Fruit fly (Drosophila melanogaster) whole organism, embryonic: ENCODE data around the gene Zir.

Experiments used
- CG10321 ChIP-seq: fragments of 200-800 bp; sonication (Bioruptor generic); IDR thresholded peaks from 2 replicates; pipeline ENCODE4 v1.3.6; 2022; ENCODE audit warnings: missing biosample characterization, missing genetic modification characterization
- CG17186 ChIP-seq: fragments of 200-800 bp; sonication (Bioruptor generic); optimal IDR thresholded peaks from 3 replicates; lab custom pipeline; 2017; ENCODE audit warnings: missing biosample characterization, missing genetic modification reagents, missing genetic modification characterization
- CG5180 ChIP-seq: fragments of 200-800 bp; sonication (Bioruptor generic); optimal IDR thresholded peaks from 3 replicates; lab custom pipeline; 2017; ENCODE audit warnings: missing biosample characterization, missing genetic modification characterization, mild to moderate bottlenecking, moderate library complexity, missing genetic modification reagents
- CG6683 ChIP-seq: fragments of 200-800 bp; sonication (Bioruptor generic); optimal IDR thresholded peaks from 2 replicates; lab custom pipeline; 2017; ENCODE audit warnings: missing biosample characterization, mild to moderate bottlenecking, missing genetic modification characterization, missing genetic modification reagents
- CG9876 ChIP-seq: fragments of 200-800 bp; sonication (Bioruptor generic); optimal IDR thresholded peaks from 2 replicates; lab custom pipeline; 2016; ENCODE audit warnings: missing biosample characterization, missing genetic modification characterization
- D19B ChIP-seq: fragments of 200-800 bp; sonication (Bioruptor generic); optimal IDR thresholded peaks from 2 replicates; lab custom pipeline; 2017; ENCODE audit warnings: missing biosample characterization, mild to moderate bottlenecking, missing genetic modification characterization
- kni ChIP-seq: fragments of 200-800 bp; sonication (Bioruptor generic); optimal IDR thresholded peaks from 3 replicates; lab custom pipeline; 2017; ENCODE audit warnings: mild to moderate bottlenecking, missing biosample characterization, missing genetic modification reagents, missing genetic modification characterization

- TF ChIP-seq kni (GFP tag; lab: Kevin White, UChicago) (no peak), CG6683 (no peak), D19B (GFP tag; lab: Kevin White, UChicago) (no peak), CG10321 (GFP tag; lab: Robert Waterston, UW) (no peak), CG17186 (GFP tag; lab: Kevin White, UChicago) (no peak), CG9876 (GFP tag; lab: Kevin White, UChicago) (no peak), CG5180 (GFP tag; lab: Kevin White, UChicago) (no peak)
Measured at dm6 chr2L:138063-138462, 43.5 kb downstream of the Zir start.
